Comparison of ENCODE assay signal across 7 worm cellular contexts in genomic region chrX:9822606-9823264, ce11.
TF ChIP-seq lines count a peak whose summit lies in the region.

No protein-coding gene starts in this region.

TF ChIP-seq in whole organism, L1 larva, 84 proteins besides CTCF, POLR2A, EP300 and RAD21 (continued from another document and continues in another):
- TF ChIP-seq nhr-28 (tag; optimal IDR thresholded peaks at IDR 0.05; lab: Kevin White, UChicago) (no peak), mab-9 (GFP tag; IDR thresholded peaks at IDR 0.05; lab: Robert Waterston, UW) (no peak), ztf-11 (tag; optimal IDR thresholded peaks at IDR 0.05; lab: Kevin White, UChicago) (no peak), fkh-8 (tag; optimal IDR thresholded peaks at IDR 0.05; lab: Kevin White, UChicago) (no peak), dsc-1 (tag; optimal IDR thresholded peaks at IDR 0.05; lab: Kevin White, UChicago) (peak; percentile 25), lin-13 (GFP tag; optimal IDR thresholded peaks at IDR 0.05; lab: Kevin White, UChicago) (no peak), sox-4 (tag; optimal IDR thresholded peaks at IDR 0.05; lab: Kevin White, UChicago) (no peak), pag-3 (tag; optimal IDR thresholded peaks at IDR 0.05; lab: Kevin White, UChicago; ENCODE audit: borderline replicate concordance, insufficient read depth) (no peak), egl-27 (tag; optimal IDR thresholded peaks at IDR 0.05; lab: Kevin White, UChicago) (peak; percentile 0 to 22), elt-2 (tag; optimal IDR thresholded peaks at IDR 0.05; lab: Kevin White, UChicago) (peak; percentile 36), lir-3 (tag; optimal IDR thresholded peaks at IDR 0.05; lab: Kevin White, UChicago; ENCODE audit: poor library complexity) (peak; percentile 55), lin-39 (tag; optimal IDR thresholded peaks at IDR 0.05; lab: Kevin White, UChicago) (no peak), vab-15 (tag; optimal IDR thresholded peaks at IDR 0.05; lab: Kevin White, UChicago) (no peak), fkh-4 (tag; optimal IDR thresholded peaks at IDR 0.05; lab: Kevin White, UChicago; ENCODE audit: borderline replicate concordance) (no peak), pax-3 (tag; optimal IDR thresholded peaks at IDR 0.05; lab: Kevin White, UChicago) (no peak), irx-1 (tag; optimal IDR thresholded peaks at IDR 0.05; lab: Kevin White, UChicago) (no peak), grh-1 (GFP tag; IDR thresholded peaks at IDR 0.05; lab: Robert Waterston, UW) (no peak), fos-1 (tag; optimal IDR thresholded peaks at IDR 0.05; lab: Kevin White, UChicago) (no peak), lin-35 (GFP tag; optimal IDR thresholded peaks at IDR 0.05; lab: Kevin White, UChicago) (peak; percentile 36 to 60)

TF ChIP-seq in whole organism, L2 larva, 48 proteins besides CTCF, POLR2A, EP300 and RAD21 (continued from another document):
- TF ChIP-seq zag-1 (tag; optimal IDR thresholded peaks at IDR 0.05; lab: Kevin White, UChicago) (peak; percentile 41), sma-9 (GFP tag; optimal IDR thresholded peaks at IDR 0.05; lab: Kevin White, UChicago) (peak; percentile 26), sma-9 (tag; optimal IDR thresholded peaks at IDR 0.05; lab: Kevin White, UChicago) (no peak), nhr-23 (tag; optimal IDR thresholded peaks at IDR 0.05; lab: Kevin White, UChicago) (no peak), unc-55 (GFP tag; optimal IDR thresholded peaks at IDR 0.05; lab: Kevin White, UChicago) (peak; percentile 68), Y55F3AM.14 (GFP tag; optimal IDR thresholded peaks at IDR 0.05; lab: Kevin White, UChicago) (no peak), lin-39 (tag; optimal IDR thresholded peaks at IDR 0.05; lab: Kevin White, UChicago) (no peak)

TF ChIP-seq in whole organism, L3 larva, 47 proteins besides CTCF, POLR2A, EP300 and RAD21 (continued from another document and continues in another):
- TF ChIP-seq nhr-43 (tag; optimal IDR thresholded peaks at IDR 0.05; lab: Kevin White, UChicago; ENCODE audit: poor library complexity, severe bottlenecking), result no peak
- TF ChIP-seq unc-62 (GFP tag; optimal IDR thresholded peaks at IDR 0.05; lab: Kevin White, UChicago), result no peak
- TF ChIP-seq mml-1 (tag; optimal IDR thresholded peaks at IDR 0.05; lab: Kevin White, UChicago), result no peak
- TF ChIP-seq pqm-1 (tag; optimal IDR thresholded peaks at IDR 0.05; lab: Kevin White, UChicago), result peak; percentile 55
- no peak for TF ChIP-seq tbx-2 (tag; optimal IDR thresholded peaks at IDR 0.05; lab: Kevin White, UChicago)
- no peak for TF ChIP-seq nhr-12 (tag; optimal IDR thresholded peaks at IDR 0.05; lab: Kevin White, UChicago)
- TF ChIP-seq ceh-16 (tag; optimal IDR thresholded peaks at IDR 0.05; lab: Kevin White, UChicago), result no peak
- TF ChIP-seq lsy-12 (tag; optimal IDR thresholded peaks at IDR 0.05; lab: Kevin White, UChicago), result no peak
- TF ChIP-seq elt-3 (tag; optimal IDR thresholded peaks at IDR 0.05; lab: Kevin White, UChicago), result no peak
- TF ChIP-seq mdl-1 (tag; optimal IDR thresholded peaks at IDR 0.05; lab: Kevin White, UChicago), result no peak
- no peak for TF ChIP-seq ceh-82 (tag; optimal IDR thresholded peaks at IDR 0.05; lab: Kevin White, UChicago)
- peak; percentile 73 for TF ChIP-seq egl-5 (tag; optimal IDR thresholded peaks at IDR 0.05; lab: Kevin White, UChicago)
- TF ChIP-seq unc-39 (tag; optimal IDR thresholded peaks at IDR 0.05; lab: Kevin White, UChicago), result no peak
- no peak for TF ChIP-seq nhr-28 (tag; optimal IDR thresholded peaks at IDR 0.05; lab: Kevin White, UChicago)
- no peak for TF ChIP-seq nhr-67 (tag; optimal IDR thresholded peaks at IDR 0.05; lab: Kevin White, UChicago)
- no peak for TF ChIP-seq aly-2 (tag; optimal IDR thresholded peaks at IDR 0.05; lab: Kevin White, UChicago)
- TF ChIP-seq nhr-11 (tag; optimal IDR thresholded peaks at IDR 0.05; lab: Kevin White, UChicago), result no peak
- peak; percentile 77 for TF ChIP-seq jun-1 (tag; optimal IDR thresholded peaks at IDR 0.05; lab: Kevin White, UChicago)
- no peak for TF ChIP-seq nhr-237 (tag; optimal IDR thresholded peaks at IDR 0.05; lab: Kevin White, UChicago)
- TF ChIP-seq zag-1 (tag; optimal IDR thresholded peaks at IDR 0.05; lab: Kevin White, UChicago), result no peak
- TF ChIP-seq egl-27 (tag; optimal IDR thresholded peaks at IDR 0.05; lab: Kevin White, UChicago), result no peak
- TF ChIP-seq sea-2 (GFP tag; optimal IDR thresholded peaks at IDR 0.05; lab: Kevin White, UChicago), result no peak
- TF ChIP-seq ceh-9 (tag; optimal IDR thresholded peaks at IDR 0.05; lab: Kevin White, UChicago), result no peak

TF ChIP-seq in whole organism, L4 larva, 104 proteins besides CTCF, POLR2A, EP300 and RAD21 (continued from another document and continues in another):
- peak; percentile 70 for TF ChIP-seq dmd-6 (GFP tag; IDR thresholded peaks at IDR 0.05; lab: Robert Waterston, UW)
- TF ChIP-seq hmg-1.1 (GFP tag; IDR thresholded peaks at IDR 0.05; lab: Robert Waterston, UW), result peak; percentile 82
- TF ChIP-seq mdt-29 (GFP tag; IDR thresholded peaks at IDR 0.05; lab: Robert Waterston, UW), result no peak
- TF ChIP-seq mes-2 (tag; optimal IDR thresholded peaks at IDR 0.05; lab: Kevin White, UChicago; ENCODE audit: poor library complexity, severe bottlenecking), result peak; percentile 74
- TF ChIP-seq hlh-11 (tag; optimal IDR thresholded peaks at IDR 0.05; lab: Kevin White, UChicago), result peak; percentile 80
- TF ChIP-seq fos-1 (tag; optimal IDR thresholded peaks at IDR 0.05; lab: Kevin White, UChicago), result no peak
- no peak for TF ChIP-seq lin-38 (GFP tag; IDR thresholded peaks at IDR 0.05; lab: Robert Waterston, UW)
- no peak for TF ChIP-seq sdz-12 (GFP tag; optimal IDR thresholded peaks at IDR 0.05; lab: Kevin White, UChicago)
- TF ChIP-seq egl-27 (tag; optimal IDR thresholded peaks at IDR 0.05; lab: Kevin White, UChicago), result no peak
- no peak for TF ChIP-seq lin-39 (tag; optimal IDR thresholded peaks at IDR 0.05; lab: Kevin White, UChicago)
- 0 out of 2 replicates have a peak, but pooled peaks have one; percentile 43 for TF ChIP-seq arid-1 (GFP tag; conservative IDR thresholded peaks at IDR 0.05; lab: Robert Waterston, UW)
- TF ChIP-seq lin-13 (GFP tag; optimal IDR thresholded peaks at IDR 0.05; lab: Kevin White, UChicago), result no peak
- TF ChIP-seq cey-2 (tag; optimal IDR thresholded peaks at IDR 0.05; lab: Kevin White, UChicago; ENCODE audit: borderline replicate concordance, insufficient read depth), result no peak
- TF ChIP-seq mdl-1 (tag; optimal IDR thresholded peaks at IDR 0.05; lab: Kevin White, UChicago), result peak in 1 of 2 experiments; percentile 76
- no peak for TF ChIP-seq duxl-1 (tag; optimal IDR thresholded peaks at IDR 0.05; lab: Kevin White, UChicago; ENCODE audit: poor library complexity)
- no peak for TF ChIP-seq pha-4 (GFP tag; IDR thresholded peaks at IDR 0.05; lab: Robert Waterston, UW)
- TF ChIP-seq pha-4 (tag; optimal IDR thresholded peaks at IDR 0.05; lab: Kevin White, UChicago), result peak; percentile 72
- no peak for TF ChIP-seq ztf-11 (tag; optimal IDR thresholded peaks at IDR 0.05; lab: Kevin White, UChicago)
- TF ChIP-seq set-16 (GFP tag; IDR thresholded peaks at IDR 0.05; lab: Robert Waterston, UW), result no peak
- no peak for TF ChIP-seq nhr-237 (tag; optimal IDR thresholded peaks at IDR 0.05; lab: Kevin White, UChicago)
- no peak for TF ChIP-seq ceh-62 (tag; optimal IDR thresholded peaks at IDR 0.05; lab: Kevin White, UChicago)
- TF ChIP-seq madf-5 (GFP tag; IDR thresholded peaks at IDR 0.05; lab: Robert Waterston, UW), result no peak

TF ChIP-seq in whole organism, late embryonic, 69 proteins besides CTCF, POLR2A, EP300 and RAD21 (continued from another document and continues in another):
- TF ChIP-seq fax-1 (tag; optimal IDR thresholded peaks at IDR 0.05; lab: Kevin White, UChicago), result no peak
- no peak for TF ChIP-seq F13H6.1 (tag; optimal IDR thresholded peaks at IDR 0.05; lab: Kevin White, UChicago)
- TF ChIP-seq hlh-30 (tag; optimal IDR thresholded peaks at IDR 0.05; lab: Kevin White, UChicago; ENCODE audit: insufficient read depth), result no peak
- no peak for TF ChIP-seq rnt-1 (tag; optimal IDR thresholded peaks at IDR 0.05; lab: Kevin White, UChicago)
- no peak for TF ChIP-seq ceh-9 (tag; optimal IDR thresholded peaks at IDR 0.05; lab: Kevin White, UChicago)
- TF ChIP-seq lin-11 (tag; optimal IDR thresholded peaks at IDR 0.05; lab: Kevin White, UChicago), result no peak
- peak; percentile 17 for TF ChIP-seq ceh-2 (tag; optimal IDR thresholded peaks at IDR 0.05; lab: Kevin White, UChicago)
- TF ChIP-seq hlh-13 (GFP tag; optimal IDR thresholded peaks at IDR 0.05; lab: Kevin White, UChicago), result no peak
- no peak for TF ChIP-seq mec-3 (tag; optimal IDR thresholded peaks at IDR 0.05; lab: Kevin White, UChicago; ENCODE audit: borderline replicate concordance)
- TF ChIP-seq ama-1 (optimal IDR thresholded peaks at IDR 0.05; lab: Kevin White, UChicago), result no peak
- TF ChIP-seq unc-3 (GFP tag; conservative IDR thresholded peaks at IDR 0.05; lab: Robert Waterston, UW), result no peak
- no peak for TF ChIP-seq unc-3 (tag; optimal IDR thresholded peaks at IDR 0.05; lab: Kevin White, UChicago)
- peak; percentile 34 for TF ChIP-seq sdc-2 (tag; optimal IDR thresholded peaks at IDR 0.05; lab: Kevin White, UChicago)
- TF ChIP-seq nfya-1 (tag; optimal IDR thresholded peaks at IDR 0.05; lab: Kevin White, UChicago), result peak; percentile 65
- no peak for TF ChIP-seq zip-5 (tag; optimal IDR thresholded peaks at IDR 0.05; lab: Kevin White, UChicago)
- no peak for TF ChIP-seq pqm-1 (tag; optimal IDR thresholded peaks at IDR 0.05; lab: Kevin White, UChicago)
- TF ChIP-seq ref-2 (tag; optimal IDR thresholded peaks at IDR 0.05; lab: Kevin White, UChicago), result peak; percentile 64
- no peak for TF ChIP-seq nhr-232 (tag; optimal IDR thresholded peaks at IDR 0.05; lab: Kevin White, UChicago)
- no peak for TF ChIP-seq pag-3 (tag; optimal IDR thresholded peaks at IDR 0.05; lab: Kevin White, UChicago; ENCODE audit: borderline replicate concordance)
- TF ChIP-seq elt-2 (tag; optimal IDR thresholded peaks at IDR 0.05; lab: Kevin White, UChicago), result no peak
- TF ChIP-seq T23F11.4 (GFP tag; optimal IDR thresholded peaks at IDR 0.05; lab: Kevin White, UChicago), result no peak
- TF ChIP-seq ceh-18 (tag; optimal IDR thresholded peaks at IDR 0.05; lab: Kevin White, UChicago), result no peak
- no peak for TF ChIP-seq unc-42 (tag; optimal IDR thresholded peaks at IDR 0.05; lab: Kevin White, UChicago)
- TF ChIP-seq ceh-22 (tag; optimal IDR thresholded peaks at IDR 0.05; lab: Kevin White, UChicago), result no peak

TF ChIP-seq in whole organism, mixed stage, embryonic, 35 proteins besides CTCF, POLR2A, EP300 and RAD21 (continued from another document):
- TF ChIP-seq pha-4 (tag; optimal IDR thresholded peaks at IDR 0.05; lab: Kevin White, UChicago) (peak; percentile 73), sptf-1 (tag; optimal IDR thresholded peaks at IDR 0.05; lab: Kevin White, UChicago) (peak; percentile 45), nhr-28 (tag; optimal IDR thresholded peaks at IDR 0.05; lab: Kevin White, UChicago) (no peak), flh-1 (GFP tag; optimal IDR thresholded peaks at IDR 0.05; lab: Kevin White, UChicago) (no peak), lsy-2 (tag; optimal IDR thresholded peaks at IDR 0.05; lab: Kevin White, UChicago) (no peak), nhr-12 (tag; optimal IDR thresholded peaks at IDR 0.05; lab: Kevin White, UChicago) (no peak), nhr-76 (tag; optimal IDR thresholded peaks at IDR 0.05; lab: Kevin White, UChicago) (no peak), elt-3 (tag; optimal IDR thresholded peaks at IDR 0.05; lab: Kevin White, UChicago) (no peak), snpc-4 (tag; optimal IDR thresholded peaks at IDR 0.05; lab: Kevin White, UChicago) (no peak)

TF ChIP-seq in whole organism, young adult, 124 proteins besides CTCF, POLR2A, EP300 and RAD21 (continued from another document):
- peak; percentile 35 for TF ChIP-seq attf-5 (GFP tag; optimal IDR thresholded peaks at IDR 0.05; lab: Kevin White, UChicago)
